Fruit fly (Drosophila melanogaster) whole organism, adult: Measurements from ENCODE around the gene btl.

ENCODE experiments used
- CG11617 ChIP-seq: fragments of 200-800 bp; sonication (Bioruptor generic); optimal IDR thresholded peaks from 2 replicates; lab custom pipeline; 2017; ENCODE audit warnings: mild to moderate bottlenecking, missing biosample characterization, missing genetic modification reagents, missing genetic modification characterization
- CG12768 ChIP-seq: fragments of 200-800 bp; sonication (Bioruptor generic); optimal IDR thresholded peaks from 2 replicates; lab custom pipeline; 2017; ENCODE audit warnings: missing biosample characterization, missing genetic modification characterization, mild to moderate bottlenecking, moderate library complexity, missing genetic modification reagents
- CG14711 ChIP-seq: fragments of 200-800 bp; sonication (Bioruptor generic); optimal IDR thresholded peaks from 2 replicates; lab custom pipeline; 2018; ENCODE audit warnings: missing biosample characterization, mild to moderate bottlenecking, missing genetic modification characterization, moderate library complexity
- CG1620 ChIP-seq: fragments of 200-800 bp; sonication (Bioruptor generic); optimal IDR thresholded peaks from 2 replicates; lab custom pipeline; 2016; ENCODE audit warnings: missing biosample characterization, missing genetic modification characterization
- CG33017 ChIP-seq: fragments of 200-800 bp; sonication (Bioruptor generic); optimal IDR thresholded peaks from 2 replicates; lab custom pipeline; 2018; ENCODE audit warnings: missing biosample characterization, mild to moderate bottlenecking, missing genetic modification characterization, moderate library complexity
- CG5204 ChIP-seq: fragments of 200-800 bp; sonication (Bioruptor generic); optimal IDR thresholded peaks from 2 replicates; lab custom pipeline; 2016; ENCODE audit warnings: missing biosample characterization, missing genetic modification characterization
- CG7045 ChIP-seq: fragments of 200-800 bp; sonication (Bioruptor generic); optimal IDR thresholded peaks from 2 replicates; lab custom pipeline; 2017; ENCODE audit warnings: missing biosample characterization, mild to moderate bottlenecking, missing genetic modification characterization
- CG7101 ChIP-seq: fragments of 200-800 bp; sonication (Bioruptor generic); optimal IDR thresholded peaks from 2 replicates; lab custom pipeline; 2018; ENCODE audit warnings: missing biosample characterization, mild to moderate bottlenecking, missing genetic modification characterization, moderate library complexity
- Clk ChIP-seq: fragments of 200-800 bp; sonication (Bioruptor generic); optimal IDR thresholded peaks from 2 replicates; lab custom pipeline; 2017; ENCODE audit warnings: missing biosample characterization, missing genetic modification characterization
- Crg-1 ChIP-seq: fragments of 200-800 bp; sonication (Bioruptor generic); optimal IDR thresholded peaks from 2 replicates; lab custom pipeline; 2016; ENCODE audit warnings: missing biosample characterization, missing genetic modification characterization
- Hr96 ChIP-seq: fragments of 200-800 bp; sonication (Bioruptor generic); optimal IDR thresholded peaks from 2 replicates; lab custom pipeline; 2016; ENCODE audit warnings: missing biosample characterization, missing genetic modification characterization
- Mnt ChIP-seq: fragments of 200-800 bp; sonication (Bioruptor generic); optimal IDR thresholded peaks from 2 replicates; lab custom pipeline; 2016; ENCODE audit warnings: missing biosample characterization, mild to moderate bottlenecking, missing genetic modification characterization
- bab1 ChIP-seq: fragments of 200-800 bp; sonication (Bioruptor generic); optimal IDR thresholded peaks from 3 replicates; lab custom pipeline; 2019; ENCODE audit warnings: missing biosample characterization, mild to moderate bottlenecking, missing genetic modification characterization, moderate library complexity
- cic ChIP-seq: fragments of 200-800 bp; sonication (Bioruptor generic); optimal IDR thresholded peaks from 2 replicates; lab custom pipeline; 2017; ENCODE audit warnings: missing biosample characterization, mild to moderate bottlenecking, missing genetic modification characterization, moderate library complexity
- cnc ChIP-seq, 2 experiments: fragments of >200 bp; optimal IDR thresholded peaks; 2 replicates each; lab custom pipeline; 2017
- kay ChIP-seq: fragments of 200-800 bp; sonication (Bioruptor generic); peaks from one replicate; lab custom pipeline; 2016; ENCODE audit warnings: missing biosample characterization, missing genetic modification characterization, borderline replicate concordance
- ovo ChIP-seq: fragments of 200-800 bp; sonication (Bioruptor generic); optimal IDR thresholded peaks from 2 replicates; lab custom pipeline; 2016; ENCODE audit warnings: missing biosample characterization, missing genetic modification characterization
- pad ChIP-seq: fragments of 200-800 bp; sonication (Bioruptor generic); optimal IDR thresholded peaks from 3 replicates; lab custom pipeline; 2017; ENCODE audit warnings: missing biosample characterization, missing genetic modification characterization, mild to moderate bottlenecking, moderate library complexity, missing genetic modification reagents
- tj ChIP-seq: fragments of 200-800 bp; sonication (Bioruptor generic); optimal IDR thresholded peaks from 3 replicates; lab custom pipeline; 2017; ENCODE audit warnings: missing biosample characterization, mild to moderate bottlenecking, missing genetic modification characterization, moderate library complexity
- toe ChIP-seq: fragments of 200-800 bp; sonication (Bioruptor generic); optimal IDR thresholded peaks from 2 replicates; lab custom pipeline; 2016; ENCODE audit warnings: missing biosample characterization, missing genetic modification characterization

btl gene

DNA sequence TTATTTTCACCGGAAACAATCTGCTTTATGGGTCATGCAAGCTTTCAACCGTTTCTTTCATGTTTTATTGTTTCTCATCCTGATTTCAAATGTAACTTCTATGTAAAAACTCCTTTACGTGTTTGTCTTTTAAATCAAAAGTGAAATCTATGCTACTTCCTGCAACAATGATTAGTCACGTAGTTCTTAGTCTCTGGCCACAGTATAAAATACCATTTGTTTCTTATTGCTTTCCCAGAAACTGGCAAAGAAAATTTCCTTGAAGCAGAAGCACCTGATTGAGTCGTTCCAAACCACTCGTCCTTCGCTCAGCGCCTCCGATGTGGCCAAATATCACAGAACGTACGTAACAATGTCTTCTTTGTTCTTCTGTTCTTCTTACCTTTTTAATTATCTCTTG is at the start of gene btl:
TSS of gene btl (plus strand) at position 301 of the 400 bp plus-strand sequence.
- no peak for TF ChIP-seq tj (GFP tag; lab: Kevin White, UChicago)
- no peak for TF ChIP-seq CG14711 (tag; lab: Kevin White, UChicago)
- no peak for TF ChIP-seq cnc (optimal IDR thresholded peaks at IDR 0.05; lab: Kevin White, UChicago)
- TF ChIP-seq Crg-1 (GFP tag; lab: Kevin White, UChicago) = no peak
- TF ChIP-seq CG1620 (GFP tag; lab: Kevin White, UChicago) = no peak
- no peak for TF ChIP-seq CG11617
- no peak for TF ChIP-seq kay (GFP tag; lab: Kevin White, UChicago)
- no peak for TF ChIP-seq CG7045
- TF ChIP-seq bab1 = no peak
- TF ChIP-seq Mnt = no peak
- TF ChIP-seq cic (GFP tag; lab: Kevin White, UChicago) = no peak

DNA sequence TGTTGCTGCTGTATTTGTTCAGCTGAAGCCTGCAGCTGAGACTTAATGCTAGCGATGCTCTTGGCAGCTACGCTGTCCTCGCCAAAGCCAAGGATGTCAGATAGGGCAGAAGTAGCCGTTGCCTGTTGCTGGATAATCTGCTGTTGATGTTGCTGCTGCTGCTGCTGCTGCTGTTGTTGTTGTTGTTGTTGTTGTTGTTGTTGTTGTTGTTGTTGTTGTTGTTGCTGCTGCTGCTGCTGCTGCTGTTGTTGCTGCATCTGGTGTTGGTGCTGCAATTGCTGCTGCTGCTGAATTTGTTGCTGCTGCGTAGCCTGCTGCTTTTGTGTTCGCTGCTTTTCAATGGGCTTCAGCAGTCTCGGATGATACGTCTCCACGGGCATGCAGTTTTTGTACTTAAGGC is 48.0 kb upstream of the btl start:
- TF ChIP-seq toe (GFP tag; lab: Kevin White, UChicago) = no peak
- TF ChIP-seq Crg-1 (GFP tag; lab: Kevin White, UChicago) = no peak
- TF ChIP-seq CG11617 = no peak
- TF ChIP-seq tj (GFP tag; lab: Kevin White, UChicago) = no peak
- no peak for TF ChIP-seq Hr96 (GFP tag; lab: Kevin White, UChicago)
- no peak for TF ChIP-seq CG7045
- TF ChIP-seq pad (GFP tag; lab: Kevin White, UChicago) = no peak

DNA sequence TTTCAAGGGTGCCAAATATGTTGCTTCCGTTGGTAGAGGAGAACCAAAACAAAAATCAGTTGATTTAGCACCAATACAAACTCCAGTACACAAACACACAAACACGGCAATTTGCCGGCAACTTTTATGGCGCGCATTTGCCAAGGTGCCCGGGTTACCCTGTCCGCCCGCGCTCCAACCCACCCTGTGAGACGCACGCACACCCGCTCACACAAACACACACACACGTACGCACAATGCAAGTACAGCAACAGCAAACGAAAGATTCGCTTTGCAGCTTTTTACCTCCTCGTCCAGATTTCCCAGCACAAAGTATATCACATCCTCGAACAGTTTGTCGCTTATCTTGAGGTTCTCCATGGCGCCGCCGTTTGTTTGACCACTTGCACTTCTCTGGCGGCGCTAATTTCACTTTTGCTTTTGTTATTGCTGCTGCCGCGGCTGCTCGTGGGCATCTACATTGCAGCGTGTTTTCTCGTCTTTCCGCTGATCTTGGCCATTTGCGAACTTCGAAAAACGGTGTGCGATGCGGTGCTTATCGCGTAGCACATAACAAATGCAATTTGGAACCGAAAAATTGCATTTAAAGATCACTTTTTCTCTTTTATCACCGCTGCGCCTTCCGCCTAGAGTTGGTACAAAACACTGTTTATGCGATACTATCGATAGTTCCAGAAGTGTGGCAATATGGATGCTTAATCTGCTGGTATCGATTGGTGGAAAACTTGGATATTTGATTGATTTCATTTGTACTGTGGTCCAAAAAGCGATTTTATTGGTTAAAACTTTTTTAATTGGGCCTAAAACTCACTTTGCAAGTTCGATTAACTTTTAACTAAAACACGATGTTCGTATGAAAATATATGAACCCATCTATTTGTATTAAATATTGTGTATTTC is 46.8 kb upstream of the btl start, which contains the start of gene Ptip:
TSS of gene Ptip (minus strand) at position 637 of the 900 bp plus-strand sequence.
- TF ChIP-seq CG7101 (tag; lab: Kevin White, UChicago) (peak; percentile 32), Clk (GFP tag; lab: Kevin White, UChicago) (no peak), CG12768 (peak; percentile 20), ovo (no peak), bab1 (peak; percentile 52), CG1620 (GFP tag; lab: Kevin White, UChicago) (peak; percentile 12), tj (GFP tag; lab: Kevin White, UChicago) (peak; percentile 27), Mnt (peak; percentile 72), cic (GFP tag; lab: Kevin White, UChicago) (peak; percentile 30), Crg-1 (GFP tag; lab: Kevin White, UChicago) (peak; percentile 37), pad (GFP tag; lab: Kevin White, UChicago) (no peak), CG14711 (tag; lab: Kevin White, UChicago) (peak; percentile 48), CG7045 (no peak), CG5204 (no peak)

DNA sequence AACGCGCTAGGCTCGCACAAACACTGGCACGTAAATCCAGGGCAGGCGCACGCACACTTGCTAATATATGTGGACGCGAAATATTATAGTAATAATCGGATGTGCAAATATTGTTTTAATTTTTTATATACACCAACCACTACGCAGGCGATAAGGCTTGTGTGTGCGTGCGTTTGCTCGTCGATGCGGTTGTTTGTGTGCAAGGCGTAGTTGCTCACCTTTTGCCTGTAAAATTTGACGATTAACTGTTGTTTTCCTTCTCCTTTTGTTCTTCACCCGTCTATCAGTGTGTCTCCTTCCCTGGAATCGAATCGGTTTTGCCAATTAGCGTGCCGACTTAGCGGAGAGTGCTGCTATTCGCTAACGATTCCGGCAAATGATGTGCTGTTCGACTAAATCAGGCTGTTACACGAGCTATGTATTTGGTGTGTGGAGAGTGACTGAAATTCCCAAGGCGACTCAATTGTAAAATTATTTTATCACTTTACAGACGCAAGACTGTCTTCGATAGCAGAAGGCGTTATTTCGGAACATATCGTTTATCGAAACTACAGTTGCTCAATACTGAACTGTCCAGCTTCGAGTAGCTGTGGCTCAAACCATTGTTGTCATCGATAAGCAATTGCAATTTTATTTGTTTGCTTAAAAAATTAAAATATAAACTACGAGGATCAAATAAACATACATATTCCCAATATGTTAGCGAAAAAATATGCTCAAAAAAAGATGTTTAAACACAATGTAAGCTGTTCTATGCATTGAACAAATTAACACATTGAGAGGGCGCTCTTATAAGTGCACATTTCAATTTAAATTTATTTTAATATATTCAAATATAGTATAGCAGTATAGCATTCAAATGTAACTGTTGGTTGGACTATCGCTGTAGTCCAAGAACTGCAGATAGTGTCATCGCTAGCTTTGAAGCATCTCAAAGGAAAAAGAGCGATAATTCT is 44.1 kb upstream of the btl start, which contains the start of the genes CG6650 and endos:
TSS of gene CG6650 (plus strand) at position 280 of the 956 bp plus-strand sequence.
TSS of gene endos (minus strand) at position 536 of the 956 bp plus-strand sequence.
- TF ChIP-seq CG11617 (peak; percentile 79), CG7101 (tag; lab: Kevin White, UChicago) (peak; percentile 81), tj (GFP tag; lab: Kevin White, UChicago) (peak; percentile 60), Clk (GFP tag; lab: Kevin White, UChicago) (peak; percentile 63), cnc (optimal IDR thresholded peaks at IDR 0.05; lab: Kevin White, UChicago) (no peak), CG14711 (tag; lab: Kevin White, UChicago) (peak; percentile 24), Mnt (peak; percentile 82), CG33017 (tag; lab: Kevin White, UChicago) (peak; percentile 37), Hr96 (GFP tag; lab: Kevin White, UChicago) (peak; percentile 83), CG7045 (peak; percentile 80), bab1 (peak; percentile 36), Crg-1 (GFP tag; lab: Kevin White, UChicago) (peak; percentile 62), CG12768 (peak; percentile 81), ovo (peak; percentile 67), CG1620 (GFP tag; lab: Kevin White, UChicago) (peak; percentile 52), cic (GFP tag; lab: Kevin White, UChicago) (peak; percentile 94), kay (GFP tag; lab: Kevin White, UChicago) (no peak), toe (GFP tag; lab: Kevin White, UChicago) (peak; percentile 84), CG5204 (no peak), pad (GFP tag; lab: Kevin White, UChicago) (peak; percentile 96)

DNA sequence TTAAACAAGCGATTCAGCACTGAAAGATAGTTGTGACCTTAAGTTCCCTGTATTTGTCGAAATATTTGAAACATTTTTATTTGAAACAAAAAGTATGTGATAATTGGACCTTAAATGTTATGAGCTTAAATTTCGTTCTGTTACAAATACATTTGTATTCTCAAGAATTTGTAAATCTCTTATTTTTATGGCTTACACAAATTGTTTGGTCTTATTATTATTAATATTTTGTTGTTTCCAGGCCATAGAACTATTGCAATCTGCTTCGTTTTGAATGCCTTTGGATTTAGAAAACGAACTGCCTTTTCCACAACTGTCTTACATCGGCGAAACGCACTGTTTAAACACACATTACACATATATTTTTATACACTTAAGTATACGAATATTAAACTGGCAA is 41.1 kb upstream of the btl start, which contains the start of gene CG6661:
TSS of gene CG6661 (plus strand) at position 301 of the 400 bp plus-strand sequence.
- TF ChIP-seq toe (GFP tag; lab: Kevin White, UChicago) = no peak
